Worm (Caenorhabditis elegans): Measurements from ENCODE around the gene sru-2.

ce11 chrIV:9516831-9517230, 30.8 kb downstream of the sru-2 start, which contains the start of gene C33A12.19:
- TF ChIP-seq alr-1 (tag; optimal IDR thresholded peaks at IDR 0.05), result no peak
- no peak for TF ChIP-seq lin-13 (GFP tag; optimal IDR thresholded peaks at IDR 0.05)
- no peak for TF ChIP-seq nhr-237 (tag; optimal IDR thresholded peaks at IDR 0.05)
- no peak for TF ChIP-seq elt-3 (tag; optimal IDR thresholded peaks at IDR 0.05)
- no peak for TF ChIP-seq unc-62 (GFP tag; optimal IDR thresholded peaks at IDR 0.05)
- TF ChIP-seq lin-39 (tag; optimal IDR thresholded peaks at IDR 0.05), result no peak
- no peak for TF ChIP-seq egl-27 (tag; optimal IDR thresholded peaks at IDR 0.05)
- TF ChIP-seq ceh-82 (tag; optimal IDR thresholded peaks at IDR 0.05), result no peak
